Fruit fly (Drosophila melanogaster): ENCODE data around the gene Jon99Fi.

Gene Jon99Fi

DNA sequence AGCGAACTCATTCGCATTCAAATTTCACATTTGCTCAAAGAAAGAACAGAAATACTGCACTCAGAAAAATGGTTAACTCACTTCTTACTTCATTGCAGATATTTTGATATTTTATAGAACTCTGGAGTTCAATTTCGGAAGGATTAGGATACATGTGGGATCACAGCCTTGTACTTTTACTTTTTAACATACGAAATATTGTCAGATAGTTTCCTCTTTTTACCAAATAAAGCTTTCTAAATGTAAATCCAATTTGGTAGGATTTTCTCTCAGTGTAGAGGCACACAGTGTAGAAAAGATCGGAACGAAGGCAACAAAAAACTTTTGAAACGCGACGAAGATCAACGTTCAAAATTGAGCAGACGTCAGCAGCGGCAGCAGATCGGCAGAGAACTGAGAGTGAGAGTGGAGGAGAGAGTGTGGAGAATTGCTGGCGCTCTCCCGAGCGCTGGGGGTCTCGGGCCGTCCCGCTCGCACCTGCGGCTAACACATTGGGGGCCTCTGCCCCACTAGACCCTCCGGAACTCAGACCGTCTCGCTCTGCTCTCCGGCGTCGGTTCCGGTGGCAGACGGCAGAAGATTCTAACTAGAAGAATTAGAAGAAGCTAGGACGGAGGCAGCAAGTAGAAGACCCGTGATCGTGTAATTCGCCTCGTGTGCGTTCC lies 43.4 kb downstream of the Jon99Fi start, which contains the start of gene tmod (continued):
- TF ChIP-seq CG12299 (tag; optimal IDR thresholded peaks at IDR 0.05) (peak; percentile 2), Dad (GFP tag; optimal IDR thresholded peaks at IDR 0.05) (peak; percentile 7), Nf-YC (tag; optimal IDR thresholded peaks at IDR 0.05) (peak; percentile 15), bcd (GFP tag; optimal IDR thresholded peaks at IDR 0.05) (peak; percentile 59), CG14710 (tag; optimal IDR thresholded peaks at IDR 0.05) (peak; percentile 60), CG17829 (tag; optimal IDR thresholded peaks at IDR 0.05) (no peak), CG10147 (GFP tag; optimal IDR thresholded peaks at IDR 0.05) (peak; percentile 19), CG15696 (tag; optimal IDR thresholded peaks at IDR 0.05) (peak; percentile 5), Adf1 (GFP tag; IDR thresholded peaks at IDR 0.05) (peak; percentile 82), Fer1 (GFP tag; optimal IDR thresholded peaks at IDR 0.05) (peak; percentile 31), ap (GFP tag; IDR thresholded peaks at IDR 0.05) (no peak), CG6813 (GFP tag; optimal IDR thresholded peaks at IDR 0.05) (peak; percentile 7), CG32767 (GFP tag; IDR thresholded peaks at IDR 0.05) (0 out of 2 replicates have a peak, but pooled peaks have one; percentile 32), wek (GFP tag; optimal IDR thresholded peaks at IDR 0.05) (peak; percentile 55), CG15514 (GFP tag; optimal IDR thresholded peaks at IDR 0.05) (peak; percentile 45), CG4820 (GFP tag; optimal IDR thresholded peaks at IDR 0.05) (peak; percentile 43), CG14965 (GFP tag; optimal IDR thresholded peaks at IDR 0.05; ENCODE audit: borderline replicate concordance) (no peak), CG15601 (tag; optimal IDR thresholded peaks at IDR 0.05) (peak; percentile 36), CG12942 (GFP tag; optimal IDR thresholded peaks at IDR 0.05) (peak; percentile 27), onecut (GFP tag; IDR thresholded peaks at IDR 0.05) (0 out of 2 replicates have a peak, but pooled peaks have one; percentile 28), slp2 (GFP tag; optimal IDR thresholded peaks at IDR 0.05) (no peak), dysf (GFP tag; IDR thresholded peaks at IDR 0.05) (peak; percentile 51; the same call in 1 of the 3 replicates), croc (GFP tag; conservative IDR thresholded peaks at IDR 0.05) (peak; percentile 21; the same call in 1 of the 3 replicates), CG1529 (GFP tag; optimal IDR thresholded peaks at IDR 0.05) (peak; percentile 21), CG17385 (GFP tag; optimal IDR thresholded peaks at IDR 0.05) (peak; percentile 45), CG14014 (GFP tag; IDR thresholded peaks at IDR 0.05) (0 out of 2 replicates have a peak, but pooled peaks have one; percentile 5), az2 (GFP tag; optimal IDR thresholded peaks at IDR 0.05) (peak; percentile 58), Meics (GFP tag; optimal IDR thresholded peaks at IDR 0.05) (peak; percentile 44), CG34376 (GFP tag; optimal IDR thresholded peaks at IDR 0.05) (peak; percentile 40), ATbp (GFP tag; optimal IDR thresholded peaks at IDR 0.05) (peak; percentile 45), Fer3 (tag; optimal IDR thresholded peaks at IDR 0.05) (peak; percentile 35), bigmax (GFP tag; optimal IDR thresholded peaks at IDR 0.05) (no peak), CG6254 (GFP tag; optimal IDR thresholded peaks at IDR 0.05) (peak; percentile 44), mam (GFP tag; optimal IDR thresholded peaks at IDR 0.05) (peak; percentile 37), schlank (tag; optimal IDR thresholded peaks at IDR 0.05) (no peak), dan (GFP tag; IDR thresholded peaks at IDR 0.05) (no peak), CG13287 (GFP tag; IDR thresholded peaks at IDR 0.05; ENCODE audit: partially characterized antibody) (peak; percentile 43), B-H2 (GFP tag; optimal IDR thresholded peaks at IDR 0.05) (peak; percentile 19), CG42726 (GFP tag; IDR thresholded peaks at IDR 0.05; ENCODE audit: partially characterized antibody) (no peak), Ssrp (tag; optimal IDR thresholded peaks at IDR 0.05) (peak; percentile 62), klu (GFP tag; IDR thresholded peaks at IDR 0.05) (no peak), mirr (GFP tag; optimal IDR thresholded peaks at IDR 0.05) (peak; percentile 32), Blimp-1 (GFP tag; optimal IDR thresholded peaks at IDR 0.05) (peak; percentile 74), Max (GFP tag; optimal IDR thresholded peaks at IDR 0.05) (peak; percentile 20), dmrt11E (tag; optimal IDR thresholded peaks at IDR 0.05) (peak; percentile 62), tin (GFP tag; optimal IDR thresholded peaks at IDR 0.05) (peak; percentile 34), kni (GFP tag; optimal IDR thresholded peaks at IDR 0.05) (peak; percentile 17)
